Fruit fly (Drosophila melanogaster) whole organism, embryonic: ENCODE results near the gene Cpr66Cb.

Experiments used
- Ada2b ChIP-seq: fragments of 200-800 bp; sonication (Bioruptor generic); IDR thresholded peaks from 2 replicates; pipeline ENCODE4 v1.3.6; 2022; ENCODE audit warnings: missing biosample characterization, missing genetic modification characterization
- CG17385 ChIP-seq: fragments of 200-800 bp; sonication (Bioruptor generic); optimal IDR thresholded peaks from 3 replicates; lab custom pipeline; 2018; ENCODE audit warnings: missing biosample characterization, mild to moderate bottlenecking, missing genetic modification characterization
- CG3281 ChIP-seq: fragments of 200-800 bp; sonication (Bioruptor generic); optimal IDR thresholded peaks from 3 replicates; lab custom pipeline; 2017; ENCODE audit warnings: missing biosample characterization, mild to moderate bottlenecking, missing genetic modification characterization
- CG7987 ChIP-seq: fragments of 200-800 bp; sonication (Bioruptor generic); optimal IDR thresholded peaks from 2 replicates; lab custom pipeline; 2018; ENCODE audit warnings: missing biosample characterization, mild to moderate bottlenecking, missing genetic modification characterization, moderate library complexity
- Dll ChIP-seq: fragments of 200-800 bp; sonication (Bioruptor generic); IDR thresholded peaks from 4 replicates; pipeline ENCODE4 v1.3.6; 2022; ENCODE audit warnings: missing biosample characterization, missing genetic modification characterization; ENCODE audit not compliant: partially characterized antibody
- HmgD ChIP-seq: fragments of 200-800 bp; sonication (Bioruptor generic); optimal IDR thresholded peaks from 3 replicates; lab custom pipeline; 2016; ENCODE audit warnings: missing biosample characterization, missing genetic modification characterization
- Hr51 ChIP-seq, 2 experiments: fragments of 200-800 bp; sonication (Bioruptor generic); optimal IDR thresholded peaks; 2 replicates in 1 of 2; 3 replicates in 1 of 2; lab custom pipeline; 2016 to 2018; ENCODE audit warnings: missing biosample characterization in 2 of 2, missing genetic modification characterization in 2 of 2, mild to moderate bottlenecking in 1 of 2, moderate library complexity in 1 of 2
- Lpt ChIP-seq: fragments of >200 bp; optimal IDR thresholded peaks from 2 replicates; lab custom pipeline; 2018; ENCODE audit warnings: missing biosample characterization, missing genetic modification characterization
- crc ChIP-seq: fragments of 200-800 bp; sonication (Bioruptor generic); optimal IDR thresholded peaks from 2 replicates; lab custom pipeline; 2016; ENCODE audit warnings: missing biosample characterization, missing genetic modification characterization
- ham ChIP-seq: fragments of 200-800 bp; sonication (Bioruptor generic); IDR thresholded peaks from 2 replicates; pipeline ENCODE4 v1.3.6; 2022; ENCODE audit warnings: missing biosample characterization, missing genetic modification characterization
- lilli ChIP-seq: fragments of 200-800 bp; sonication (Bioruptor generic); optimal IDR thresholded peaks from 3 replicates; lab custom pipeline; 2016; ENCODE audit warnings: missing biosample characterization, missing genetic modification characterization

DNA sequence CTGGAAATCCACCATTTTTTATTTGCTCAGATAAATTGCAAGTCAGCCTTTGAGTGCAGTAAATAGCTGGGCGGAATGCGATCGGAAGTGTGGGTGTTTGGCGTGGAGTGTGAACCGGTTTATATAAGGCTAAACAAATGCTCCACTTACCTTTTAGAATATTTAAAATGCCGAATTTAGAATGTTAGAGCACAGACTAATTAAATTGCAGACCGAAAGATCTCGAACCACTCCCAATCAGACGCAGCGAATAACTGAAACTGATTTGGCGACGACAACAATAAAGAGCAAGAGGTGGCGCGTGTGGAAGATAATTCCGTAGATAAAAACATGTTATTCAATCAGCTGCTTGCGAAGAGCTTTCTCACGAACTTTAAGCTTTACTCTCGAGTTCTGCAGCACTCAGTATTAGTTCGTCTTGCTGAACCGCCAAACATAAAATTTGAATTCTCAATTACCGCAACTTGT, 24.2 kb downstream of the Cpr66Cb start, which contains the start of gene Idh:
- TF ChIP-seq Lpt (GFP tag; lab: Kevin White, UChicago) (no peak), crc (GFP tag; lab: Kevin White, UChicago) (no peak), CG7987 (peak; percentile 27), ham (GFP tag; lab: Robert Waterston, UW) (no peak), Ada2b (no peak), Dll (peak; percentile 36; the same call in 1 of the 4 replicates), CG3281 (GFP tag; lab: Kevin White, UChicago) (peak; percentile 42), Hr51 (GFP tag; optimal IDR thresholded peaks at IDR 0.05; lab: Kevin White, UChicago) (peak in 1 of 2 experiments; percentile 29), CG17385 (peak; percentile 37), HmgD (GFP tag; lab: Kevin White, UChicago) (no peak), lilli (GFP tag; lab: Kevin White, UChicago) (peak; percentile 2)
